Worm (Caenorhabditis elegans): ENCODE results near the gene Y39B6A.5.

- TF ChIP-seq him-1 (tag; optimal IDR thresholded peaks at IDR 0.05): no peak
- no peak for TF ChIP-seq dao-5 (tag; optimal IDR thresholded peaks at IDR 0.05)
- no peak for TF ChIP-seq W03F9.2 (tag; optimal IDR thresholded peaks at IDR 0.05)
These were observed 44.1 kb upstream of the Y39B6A.5 start for ce11 chrV:19202800-19203199.
